Fruit fly (Drosophila melanogaster): ENCODE results near the gene REPTOR.

Gene REPTOR

dm6 chr3R:24564191-24564798 is 18.4 kb downstream of the REPTOR start (continued):
- TF ChIP-seq CG7556 (GFP tag; optimal IDR thresholded peaks at IDR 0.05) (no peak), D19B (GFP tag; optimal IDR thresholded peaks at IDR 0.05) (peak; percentile 3), Eip74EF (GFP tag; optimal IDR thresholded peaks at IDR 0.05) (peak in 1 of 2 experiments; percentile 48), Neu2 (GFP tag; optimal IDR thresholded peaks at IDR 0.05; ENCODE audit: borderline replicate concordance) (no peak), CoRest (tag; optimal IDR thresholded peaks at IDR 0.05) (no peak), CG12659 (GFP tag; optimal IDR thresholded peaks at IDR 0.05) (no peak), CG34224 (GFP tag; IDR thresholded peaks at IDR 0.05; ENCODE audit: partially characterized antibody) (no peak), sc (optimal IDR thresholded peaks at IDR 0.05) (no peak), sc (GFP tag; optimal IDR thresholded peaks at IDR 0.05) (no peak), tgo (GFP tag; IDR thresholded peaks at IDR 0.05) (no peak), Taf1 (GFP tag; IDR thresholded peaks at IDR 0.05) (no peak), gcm (GFP tag; optimal IDR thresholded peaks at IDR 0.05) (no peak), Blimp-1 (GFP tag; optimal IDR thresholded peaks at IDR 0.05) (no peak), CG11456 (GFP tag; IDR thresholded peaks at IDR 0.05) (no peak), CG3281 (GFP tag; optimal IDR thresholded peaks at IDR 0.05) (peak; percentile 28), CG13123 (GFP tag; optimal IDR thresholded peaks at IDR 0.05) (no peak), Sry-β (GFP tag; optimal IDR thresholded peaks at IDR 0.05) (no peak), toy (GFP tag; IDR thresholded peaks at IDR 0.05) (no peak), CG11560 (tag; IDR thresholded peaks at IDR 0.05) (no peak), CG15514 (GFP tag; optimal IDR thresholded peaks at IDR 0.05) (no peak), BEAF-32 (GFP tag; optimal IDR thresholded peaks at IDR 0.05) (no peak), CG14710 (tag; optimal IDR thresholded peaks at IDR 0.05) (no peak), Nf-YA (GFP tag; IDR thresholded peaks at IDR 0.05) (no peak), lbe (GFP tag; optimal IDR thresholded peaks at IDR 0.05) (no peak), CG6254 (GFP tag; optimal IDR thresholded peaks at IDR 0.05) (no peak), CkIIα-i1 (GFP tag; IDR thresholded peaks at IDR 0.05) (no peak)

dm6 chr3R:24563039-24563825 is 19.4 kb downstream of the REPTOR start:
- TF ChIP-seq CG9797 (GFP tag; optimal IDR thresholded peaks at IDR 0.05) (no peak), cwo (GFP tag; optimal IDR thresholded peaks at IDR 0.05) (peak; percentile 90), exex (tag; optimal IDR thresholded peaks at IDR 0.05) (peak; percentile 77), tx (GFP tag; optimal IDR thresholded peaks at IDR 0.05) (no peak), crol (GFP tag; IDR thresholded peaks at IDR 0.05) (0 out of 2 replicates have a peak, but pooled peaks have one; percentile 20), rib (GFP tag; IDR thresholded peaks at IDR 0.05) (peak; percentile 62; the same call in 1 of the 2 replicates), mirr (GFP tag; optimal IDR thresholded peaks at IDR 0.05) (peak; percentile 44), CG11247 (GFP tag; IDR thresholded peaks at IDR 0.05) (no peak), mld (GFP tag; IDR thresholded peaks at IDR 0.05; ENCODE audit: partially characterized antibody) (peak; percentile 42; the same call in 1 of the 3 replicates), Med (GFP tag) (peak; percentile 33), CG34376 (GFP tag; optimal IDR thresholded peaks at IDR 0.05) (peak; percentile 63)
